Fruit fly (Drosophila melanogaster): ENCODE measurements around the gene btd.
A peak's percentile ranks its signal among the peaks of the same experiment; 100 is the strongest.

The btd gene

dm6 chrX:9692297-9693013 is 1.5 kb upstream of the btd start (continued):
- TF ChIP-seq CG9727 (GFP tag; optimal IDR thresholded peaks at IDR 0.05): peak; percentile 1
- no peak for TF ChIP-seq luna (GFP tag; optimal IDR thresholded peaks at IDR 0.05)
- TF ChIP-seq CG3407 (GFP tag; optimal IDR thresholded peaks at IDR 0.05): no peak
- 0 out of 2 replicates have a peak, but pooled peaks have one; percentile 9 for TF ChIP-seq Scr (GFP tag; IDR thresholded peaks at IDR 0.05; ENCODE audit: partially characterized antibody)
- no peak for TF ChIP-seq CG3281 (GFP tag; optimal IDR thresholded peaks at IDR 0.05)
- TF ChIP-seq C15 (GFP tag; IDR thresholded peaks at IDR 0.05): no peak
- no peak for TF ChIP-seq gsb (GFP tag; IDR thresholded peaks at IDR 0.05)
- TF ChIP-seq CG13123 (GFP tag; optimal IDR thresholded peaks at IDR 0.05): no peak
- TF ChIP-seq Aef1 (GFP tag; IDR thresholded peaks at IDR 0.05): 0 out of 3 replicates have a peak, but pooled peaks have one; percentile 21
- TF ChIP-seq pfk (GFP tag; optimal IDR thresholded peaks at IDR 0.05): no peak
- no peak for TF ChIP-seq pzg (GFP tag; optimal IDR thresholded peaks at IDR 0.05)
- peak; percentile 53; the same call in 1 of the 3 replicates for TF ChIP-seq Opbp (GFP tag; IDR thresholded peaks at IDR 0.05; ENCODE audit: partially characterized antibody)
- peak; percentile 46 for TF ChIP-seq D19B (GFP tag; optimal IDR thresholded peaks at IDR 0.05)
- TF ChIP-seq br (optimal IDR thresholded peaks at IDR 0.05): no peak
- 0 out of 2 replicates have a peak, but pooled peaks have one; percentile 14 for TF ChIP-seq Awh (GFP tag; IDR thresholded peaks at IDR 0.05)
- TF ChIP-seq CoRest (tag; optimal IDR thresholded peaks at IDR 0.05): peak; percentile 28
- TF ChIP-seq CG10979 (tag; optimal IDR thresholded peaks at IDR 0.05): peak; percentile 22
- TF ChIP-seq CG4360 (GFP tag; IDR thresholded peaks at IDR 0.05): peak; percentile 94
- TF ChIP-seq onecut (GFP tag; IDR thresholded peaks at IDR 0.05): no peak
- no peak for TF ChIP-seq Xrp1 (GFP tag; IDR thresholded peaks at IDR 0.05)
- peak; percentile 82 for TF ChIP-seq CG1832 (GFP tag; optimal IDR thresholded peaks at IDR 0.05)
- no peak for TF ChIP-seq D (optimal IDR thresholded peaks at IDR 0.05)
- no peak for TF ChIP-seq D (GFP tag; optimal IDR thresholded peaks at IDR 0.05)
- no peak for TF ChIP-seq fru (optimal IDR thresholded peaks at IDR 0.05)
- TF ChIP-seq crol (GFP tag; IDR thresholded peaks at IDR 0.05): 0 out of 2 replicates have a peak, but pooled peaks have one; percentile 25
- peak; percentile 6 for TF ChIP-seq CG12391 (tag; optimal IDR thresholded peaks at IDR 0.05)
- TF ChIP-seq Myb (GFP tag; optimal IDR thresholded peaks at IDR 0.05): no peak
- peak; percentile 78 for TF ChIP-seq Adf1 (GFP tag; IDR thresholded peaks at IDR 0.05)
- TF ChIP-seq CG10321 (GFP tag; IDR thresholded peaks at IDR 0.05): peak; percentile 92
- peak; percentile 52 for TF ChIP-seq Abd-B (GFP tag; optimal IDR thresholded peaks at IDR 0.05)
- TF ChIP-seq Trl (optimal IDR thresholded peaks at IDR 0.05): peak; percentile 36 to 45
- no peak for TF ChIP-seq Trl (GFP tag; optimal IDR thresholded peaks at IDR 0.05)
- peak in 1 of 2 experiments; percentile 51 for TF ChIP-seq Pdp1 (GFP tag; optimal IDR thresholded peaks at IDR 0.05)
- TF ChIP-seq CG2199 (GFP tag; IDR thresholded peaks at IDR 0.05): peak; percentile 43; the same call in 1 of the 3 replicates
- peak; percentile 96 for TF ChIP-seq Nf-YB (GFP tag; optimal IDR thresholded peaks at IDR 0.05)
- TF ChIP-seq CG10959 (GFP tag; IDR thresholded peaks at IDR 0.05): no peak
- no peak for TF ChIP-seq CG17359 (tag; optimal IDR thresholded peaks at IDR 0.05)
- TF ChIP-seq cwo (GFP tag; optimal IDR thresholded peaks at IDR 0.05): no peak
- peak; percentile 60 for TF ChIP-seq Jarid2 (GFP tag; optimal IDR thresholded peaks at IDR 0.05)
- peak; percentile 11 for TF ChIP-seq gsb-n (tag; optimal IDR thresholded peaks at IDR 0.05)
- TF ChIP-seq CG17361 (GFP tag; IDR thresholded peaks at IDR 0.05): peak; percentile 51; the same call in 2 of the 3 replicates
- TF ChIP-seq phol (tag; optimal IDR thresholded peaks at IDR 0.05): peak; percentile 20
- peak; percentile 86 for TF ChIP-seq cg (GFP tag; optimal IDR thresholded peaks at IDR 0.05)
- no peak for TF ChIP-seq ab (GFP tag; optimal IDR thresholded peaks at IDR 0.05)
- TF ChIP-seq CG14710 (tag; optimal IDR thresholded peaks at IDR 0.05): peak; percentile 15
